Worm (Caenorhabditis elegans): ENCODE data around the gene ZC190.5.

DNA sequence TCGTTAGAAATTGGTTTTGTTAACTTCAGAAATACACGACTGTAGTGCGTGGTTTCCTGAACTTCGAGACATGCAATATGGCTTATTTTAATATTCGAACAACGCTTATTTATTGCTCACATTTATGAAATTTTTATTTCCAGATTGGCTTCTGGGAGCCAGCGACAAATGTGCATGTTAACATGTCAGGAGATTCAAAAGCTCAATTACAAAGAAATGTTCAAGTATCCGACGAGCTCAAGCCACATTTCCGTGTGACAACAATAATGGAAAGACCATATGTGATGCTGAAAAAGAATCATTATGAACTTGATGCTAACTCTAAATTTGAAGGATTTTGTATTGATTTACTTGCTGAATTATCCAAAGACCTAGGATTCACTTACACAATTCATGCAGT is 45.0 kb upstream of the ZC190.5 start:
- no peak for TF ChIP-seq lin-11 (tag; optimal IDR thresholded peaks at IDR 0.05)
- no peak for TF ChIP-seq egl-27 (tag; optimal IDR thresholded peaks at IDR 0.05)

All from whole organism, L2 larva.